Worm (Caenorhabditis elegans): ENCODE measurements around the gene C14A6.13.

ce11 chrV:18141161-18141560 is 20.0 kb downstream of the C14A6.13 start, which contains the start of gene Y37H2A.11:
- no peak for TF ChIP-seq hlh-1 (tag; optimal IDR thresholded peaks at IDR 0.05)
- TF ChIP-seq unc-62 (GFP tag; optimal IDR thresholded peaks at IDR 0.05) = no peak
- TF ChIP-seq snpc-4 (tag; optimal IDR thresholded peaks at IDR 0.05) = no peak
- TF ChIP-seq lsy-2 (tag; optimal IDR thresholded peaks at IDR 0.05) = no peak
- TF ChIP-seq pha-4 (tag; optimal IDR thresholded peaks at IDR 0.05) = no peak
- no peak for TF ChIP-seq nhr-76 (tag; optimal IDR thresholded peaks at IDR 0.05)
- TF ChIP-seq drap-1 (GFP tag; optimal IDR thresholded peaks at IDR 0.05) = no peak
- TF ChIP-seq elt-3 (tag; optimal IDR thresholded peaks at IDR 0.05) = no peak
- no peak for TF ChIP-seq nhr-28 (tag; optimal IDR thresholded peaks at IDR 0.05)
- no peak for TF ChIP-seq mep-1 (tag; optimal IDR thresholded peaks at IDR 0.05)
- TF ChIP-seq ztf-11 (tag; optimal IDR thresholded peaks at IDR 0.05) = no peak
- TF ChIP-seq lin-32 (GFP tag; optimal IDR thresholded peaks at IDR 0.05) = no peak
- no peak for TF ChIP-seq ceh-43 (GFP tag; optimal IDR thresholded peaks at IDR 0.05)

All from whole organism, mixed stage, embryonic.